Worm (Caenorhabditis elegans): ENCODE measurements around the gene mrpl-22.
A peak's percentile ranks its signal among the peaks of the same experiment; 100 is the strongest.

The mrpl-22 gene

ce11 chrIII:10636493-10637031 lies 21.3 kb downstream of the mrpl-22 start:
- TF ChIP-seq ztf-4 (tag; optimal IDR thresholded peaks at IDR 0.05), result no peak
- no peak for TF ChIP-seq lin-15B (tag; optimal IDR thresholded peaks at IDR 0.05)
- peak; percentile 16 for TF ChIP-seq nhr-23 (tag; optimal IDR thresholded peaks at IDR 0.05)
- no peak for TF ChIP-seq egl-27 (tag; optimal IDR thresholded peaks at IDR 0.05)
- TF ChIP-seq pha-4 (tag; optimal IDR thresholded peaks at IDR 0.05), result peak; percentile 93
- TF ChIP-seq ceh-28 (tag; optimal IDR thresholded peaks at IDR 0.05), result peak; percentile 4
- no peak for TF ChIP-seq pqm-1 (tag; optimal IDR thresholded peaks at IDR 0.05)
- TF ChIP-seq nhr-77 (tag; optimal IDR thresholded peaks at IDR 0.05), result no peak
- TF ChIP-seq nhr-25 (tag; optimal IDR thresholded peaks at IDR 0.05), result peak; percentile 62
- TF ChIP-seq skn-1 (tag; optimal IDR thresholded peaks at IDR 0.05), result no peak
- TF ChIP-seq nfya-1 (tag; optimal IDR thresholded peaks at IDR 0.05; ENCODE audit: insufficient read depth), result peak; percentile 6
- TF ChIP-seq sea-2 (GFP tag; optimal IDR thresholded peaks at IDR 0.05), result no peak
- no peak for TF ChIP-seq nhr-43 (tag; optimal IDR thresholded peaks at IDR 0.05; ENCODE audit: poor library complexity, severe bottlenecking)

ce11 chrIII:10637933-10638332 lies 22.7 kb downstream of the mrpl-22 start:
- TF ChIP-seq pha-4 (tag; optimal IDR thresholded peaks at IDR 0.05) (peak; percentile 31), skn-1 (tag; optimal IDR thresholded peaks at IDR 0.05) (no peak)

ce11 chrIII:10638339-10639021 lies 23.2 kb downstream of the mrpl-22 start, which contains the start of gene Y39A1A.27:
Y39A1A.27 (plus strand) TSS chrIII:10638971.
- TF ChIP-seq jun-1 (tag; optimal IDR thresholded peaks at IDR 0.05), result no peak
- TF ChIP-seq lin-39 (tag; optimal IDR thresholded peaks at IDR 0.05), result no peak
- no peak for TF ChIP-seq elt-2 (tag; optimal IDR thresholded peaks at IDR 0.05)
- no peak for TF ChIP-seq nhr-25 (tag; optimal IDR thresholded peaks at IDR 0.05)
- TF ChIP-seq nhr-28 (tag; optimal IDR thresholded peaks at IDR 0.05), result no peak
- TF ChIP-seq egl-27 (tag; optimal IDR thresholded peaks at IDR 0.05), result no peak

ce11 chrIII:10642781-10643180 lies 27.5 kb downstream of the mrpl-22 start, which contains the start of the genes dhs-11 and orc-1:
dhs-11 (minus strand) TSS chrIII:10642865.
orc-1 (plus strand) TSS chrIII:10643129.
- peak; percentile 45 for TF ChIP-seq lin-15B (tag; optimal IDR thresholded peaks at IDR 0.05)
- TF ChIP-seq unc-62 (GFP tag; optimal IDR thresholded peaks at IDR 0.05), result no peak
- peak; percentile 6 for TF ChIP-seq nhr-25 (tag; optimal IDR thresholded peaks at IDR 0.05)
- TF ChIP-seq snpc-4 (tag; optimal IDR thresholded peaks at IDR 0.05), result peak; percentile 34
- TF ChIP-seq lin-39 (tag; optimal IDR thresholded peaks at IDR 0.05), result peak; percentile 6
- peak; percentile 25 for TF ChIP-seq nhr-23 (tag; optimal IDR thresholded peaks at IDR 0.05)
- peak; percentile 13 for TF ChIP-seq hmg-11 (tag; optimal IDR thresholded peaks at IDR 0.05)
- TF ChIP-seq mml-1 (tag; optimal IDR thresholded peaks at IDR 0.05), result no peak
- TF ChIP-seq fkh-10 (GFP tag; optimal IDR thresholded peaks at IDR 0.05), result no peak
- peak; percentile 85 for TF ChIP-seq nfya-1 (tag; optimal IDR thresholded peaks at IDR 0.05; ENCODE audit: insufficient read depth)
- TF ChIP-seq nhr-76 (tag; optimal IDR thresholded peaks at IDR 0.05), result no peak
- peak; percentile 73 for TF ChIP-seq pha-4 (tag; optimal IDR thresholded peaks at IDR 0.05)
- no peak for TF ChIP-seq elt-2 (tag; optimal IDR thresholded peaks at IDR 0.05)

ce11 chrIII:10646094-10646493 lies 30.8 kb downstream of the mrpl-22 start, which contains the start of gene orc-4:
orc-4 (plus strand) TSS chrIII:10646170.
- no peak for TF ChIP-seq nhr-28 (tag; optimal IDR thresholded peaks at IDR 0.05)
- peak; percentile 34 for TF ChIP-seq lin-15B (tag; optimal IDR thresholded peaks at IDR 0.05)
- no peak for TF ChIP-seq ceh-16 (tag; optimal IDR thresholded peaks at IDR 0.05)
- no peak for TF ChIP-seq elt-2 (tag; optimal IDR thresholded peaks at IDR 0.05)
- TF ChIP-seq pha-4 (tag; optimal IDR thresholded peaks at IDR 0.05), result peak; percentile 6

- TF ChIP-seq lin-39 (tag; optimal IDR thresholded peaks at IDR 0.05) (no peak), unc-62 (GFP tag; optimal IDR thresholded peaks at IDR 0.05) (no peak), ceh-28 (tag; optimal IDR thresholded peaks at IDR 0.05) (no peak), tbx-2 (tag; optimal IDR thresholded peaks at IDR 0.05) (no peak), mdl-1 (tag; optimal IDR thresholded peaks at IDR 0.05) (no peak), nhr-23 (tag; optimal IDR thresholded peaks at IDR 0.05) (no peak), zag-1 (tag; optimal IDR thresholded peaks at IDR 0.05) (no peak), snpc-4 (tag; optimal IDR thresholded peaks at IDR 0.05) (no peak), nhr-12 (tag; optimal IDR thresholded peaks at IDR 0.05) (no peak), daf-12 (tag; optimal IDR thresholded peaks at IDR 0.05) (no peak), ztf-11 (tag; optimal IDR thresholded peaks at IDR 0.05) (no peak), nhr-77 (tag; optimal IDR thresholded peaks at IDR 0.05) (no peak)
Measured at ce11 chrIII:10649219-10649618, 34.0 kb downstream of the mrpl-22 start, which contains the start of gene emg-1. emg-1 (plus strand) TSS chrIII:10649519.

Measured in whole organism, L3 larva.